Worm (Caenorhabditis elegans) whole organism, late embryonic: ENCODE results near the gene sms-3.

Experiments used
- C08G9.2 ChIP-seq: sonication (generic microtip); optimal IDR thresholded peaks from 2 replicates; lab custom pipeline; 2016; ENCODE audit warnings: mild to moderate bottlenecking, missing genetic modification characterization, moderate library complexity, missing compliant biosample characterization
- C38D4.7 ChIP-seq: fragments of 200-800 bp; sonication (Bioruptor generic); optimal IDR thresholded peaks from 2 replicates; lab custom pipeline; 2018; ENCODE audit warnings: mild to moderate bottlenecking, missing genetic modification characterization, moderate library complexity, missing compliant biosample characterization
- F13H6.1 ChIP-seq: sonication (generic microtip); optimal IDR thresholded peaks from 2 replicates; lab custom pipeline; 2016; ENCODE audit warnings: missing genetic modification characterization, missing compliant biosample characterization
- K09A11.1 ChIP-seq: sonication (generic microtip); optimal IDR thresholded peaks from 2 replicates; lab custom pipeline; 2017; ENCODE audit warnings: antibody characterized with exemption, mild to moderate bottlenecking, missing genetic modification characterization, missing compliant biosample characterization; ENCODE audit not compliant: insufficient read depth
- T23F11.4 ChIP-seq: fragments of 200-800 bp; sonication (Bioruptor generic); optimal IDR thresholded peaks from 2 replicates; lab custom pipeline; 2018; ENCODE audit warnings: mild to moderate bottlenecking, missing genetic modification characterization, missing compliant biosample characterization
- ahr-1 ChIP-seq: sonication (generic microtip); optimal IDR thresholded peaks from 2 replicates; lab custom pipeline; 2016; ENCODE audit warnings: missing genetic modification characterization, missing compliant biosample characterization
- ceh-18 ChIP-seq: sonication (generic microtip); optimal IDR thresholded peaks from 2 replicates; lab custom pipeline; 2016; ENCODE audit warnings: missing genetic modification characterization, missing compliant biosample characterization
- ceh-2 ChIP-seq: sonication (generic microtip); optimal IDR thresholded peaks from 2 replicates; lab custom pipeline; 2016; ENCODE audit warnings: missing genotype, missing genetic modification characterization, missing compliant biosample characterization
- ceh-22 ChIP-seq: sonication (generic microtip); optimal IDR thresholded peaks from 2 replicates; lab custom pipeline; 2017; ENCODE audit warnings: missing biosample characterization, missing genetic modification characterization
- ceh-30 ChIP-seq: fragments of 150-350 bp; optimal IDR thresholded peaks from 2 replicates; lab custom pipeline; 2014; ENCODE audit warnings: missing biosample characterization, missing genetic modification characterization
- ceh-31 ChIP-seq: sonication (generic microtip); optimal IDR thresholded peaks from 2 replicates; lab custom pipeline; 2016; ENCODE audit warnings: missing genetic modification characterization, missing compliant biosample characterization
- ceh-34 ChIP-seq: sonication (generic microtip); optimal IDR thresholded peaks from 2 replicates; lab custom pipeline; 2016; ENCODE audit warnings: mild to moderate bottlenecking, missing genetic modification characterization, missing compliant biosample characterization
- ceh-45 ChIP-seq: fragments of 200-800 bp; sonication (Bioruptor generic); IDR thresholded peaks from 2 replicates; pipeline ENCODE4 v1.3.6; 2022; ENCODE audit warnings: missing genetic modification reagents, missing genetic modification characterization, missing compliant biosample characterization
- ceh-48 ChIP-seq: sonication (generic microtip); optimal IDR thresholded peaks from 2 replicates; lab custom pipeline; 2016; ENCODE audit warnings: missing genetic modification characterization, inconsistent platforms, missing compliant biosample characterization
- ceh-6 ChIP-seq: fragments of 200-800 bp; sonication (Bioruptor generic); optimal IDR thresholded peaks from 2 replicates; lab custom pipeline; 2018; ENCODE audit warnings: mild to moderate bottlenecking, missing genetic modification characterization, missing compliant biosample characterization
- ceh-9 ChIP-seq: sonication (generic microtip); optimal IDR thresholded peaks from 2 replicates; lab custom pipeline; 2016; ENCODE audit warnings: mild to moderate bottlenecking, missing genetic modification characterization, inconsistent platforms, missing compliant biosample characterization
- che-1 ChIP-seq: sonication (generic microtip); optimal IDR thresholded peaks from 2 replicates; lab custom pipeline; 2016; ENCODE audit warnings: mild to moderate bottlenecking, missing genetic modification characterization, missing compliant biosample characterization
- dmd-4 ChIP-seq: sonication (generic microtip); optimal IDR thresholded peaks from 2 replicates; lab custom pipeline; 2016; ENCODE audit warnings: borderline replicate concordance, missing genetic modification characterization, missing compliant biosample characterization
- elt-2 ChIP-seq: sonication (generic microtip); optimal IDR thresholded peaks from 2 replicates; lab custom pipeline; 2016; ENCODE audit warnings: missing genetic modification reagents, missing genetic modification characterization, missing compliant biosample characterization
- elt-4 ChIP-seq: sonication (generic microtip); optimal IDR thresholded peaks from 2 replicates; lab custom pipeline; 2016; ENCODE audit warnings: missing genetic modification characterization, missing compliant biosample characterization
- ets-4 ChIP-seq: sonication (generic microtip); optimal IDR thresholded peaks from 2 replicates; lab custom pipeline; 2016; ENCODE audit warnings: missing genetic modification characterization, missing compliant biosample characterization
- fax-1 ChIP-seq: sonication (generic microtip); optimal IDR thresholded peaks from 2 replicates; lab custom pipeline; 2016; ENCODE audit warnings: missing genotype, missing genetic modification characterization, missing compliant biosample characterization
- hlh-15 ChIP-seq: sonication (generic microtip); optimal IDR thresholded peaks from 2 replicates; lab custom pipeline; 2016; ENCODE audit warnings: missing genetic modification characterization, missing compliant biosample characterization
- hlh-30 ChIP-seq: sonication (generic microtip); optimal IDR thresholded peaks from 2 replicates; lab custom pipeline; 2017; ENCODE audit warnings: antibody characterized with exemption, missing genetic modification characterization, missing compliant biosample characterization; ENCODE audit not compliant: insufficient read depth
- hlh-6 ChIP-seq: sonication (generic microtip); optimal IDR thresholded peaks from 2 replicates; lab custom pipeline; 2016; ENCODE audit warnings: missing genotype, missing genetic modification characterization, missing compliant biosample characterization
- hlh-8 ChIP-seq: sonication (generic microtip); optimal IDR thresholded peaks from 2 replicates; lab custom pipeline; 2016; ENCODE audit warnings: missing genotype, missing genetic modification characterization, missing compliant biosample characterization
- lin-11 ChIP-seq: fragments of 200-800 bp; sonication (Bioruptor generic); optimal IDR thresholded peaks from 2 replicates; lab custom pipeline; 2018; ENCODE audit warnings: mild to moderate bottlenecking, missing genetic modification characterization, missing compliant biosample characterization
- mec-3 ChIP-seq: sonication (generic microtip); optimal IDR thresholded peaks from 2 replicates; lab custom pipeline; 2016; ENCODE audit warnings: borderline replicate concordance, missing genetic modification characterization, missing compliant biosample characterization
- nfya-1 ChIP-seq: sonication (generic microtip); optimal IDR thresholded peaks from 2 replicates; lab custom pipeline; 2017; ENCODE audit warnings: missing genetic modification characterization, mild to moderate bottlenecking, missing compliant biosample characterization, antibody characterized with exemption, moderate library complexity
- npax-4 ChIP-seq: sonication (generic microtip); optimal IDR thresholded peaks from 2 replicates; lab custom pipeline; 2016; ENCODE audit warnings: missing genetic modification characterization, missing compliant biosample characterization
- odd-2 ChIP-seq: sonication (generic microtip); optimal IDR thresholded peaks from 2 replicates; lab custom pipeline; 2017; ENCODE audit warnings: antibody characterized with exemption, mild to moderate bottlenecking, missing genetic modification characterization, missing compliant biosample characterization
- pat-9 ChIP-seq: fragments of 200-800 bp; sonication (Bioruptor generic); optimal IDR thresholded peaks from 2 replicates; lab custom pipeline; 2018; ENCODE audit warnings: mild to moderate bottlenecking, missing genetic modification characterization, moderate library complexity, missing compliant biosample characterization
- pax-1 ChIP-seq: fragments of 150-350 bp; optimal IDR thresholded peaks from 2 replicates; lab custom pipeline; 2014; ENCODE audit warnings: missing biosample characterization, missing genetic modification characterization
- pha-2 ChIP-seq: sonication (generic microtip); optimal IDR thresholded peaks from 2 replicates; lab custom pipeline; 2017; ENCODE audit warnings: mild to moderate bottlenecking, missing genetic modification characterization, missing compliant biosample characterization
- pha-4 ChIP-seq: fragments of 150-350 bp; optimal IDR thresholded peaks from 2 replicates; lab custom pipeline; 2018; ENCODE audit warnings: missing biosample characterization, missing genetic modification reagents, missing genetic modification characterization
- sdc-2 ChIP-seq: sonication (generic microtip); optimal IDR thresholded peaks from 2 replicates; lab custom pipeline; 2016; ENCODE audit warnings: missing genotype, missing genetic modification characterization, missing compliant biosample characterization
- sox-4 ChIP-seq: sonication (generic microtip); optimal IDR thresholded peaks from 2 replicates; lab custom pipeline; 2017; ENCODE audit warnings: mild to moderate bottlenecking, missing genetic modification characterization, inconsistent platforms, missing compliant biosample characterization
- tbx-2 ChIP-seq: sonication (generic microtip); optimal IDR thresholded peaks from 2 replicates; lab custom pipeline; 2016; ENCODE audit warnings: missing genetic modification characterization, missing compliant biosample characterization
- tbx-7 ChIP-seq: sonication (generic microtip); optimal IDR thresholded peaks from 2 replicates; lab custom pipeline; 2016; ENCODE audit warnings: missing genotype, missing genetic modification characterization, missing compliant biosample characterization
- ttx-3 ChIP-seq: sonication (generic microtip); optimal IDR thresholded peaks from 2 replicates; lab custom pipeline; 2016; ENCODE audit warnings: missing genetic modification reagents, missing genetic modification characterization, missing compliant biosample characterization
- unc-3 ChIP-seq, 2 experiments: fragments of 200-800 bp in 1 of 2; sonication (Bioruptor generic) in 1 of 2; sonication (generic microtip) in 1 of 2; conservative IDR thresholded peaks in 1 of 2; optimal IDR thresholded peaks in 1 of 2; 2 replicates each; pipeline versions ENCODE4 v1.3.6 to Lab custom; 2016 to 2022; ENCODE audit warnings: missing compliant biosample characterization in 2 of 2, missing genetic modification characterization in 2 of 2, missing genetic modification reagents in 1 of 2
- unc-42 ChIP-seq: sonication (generic microtip); optimal IDR thresholded peaks from 2 replicates; lab custom pipeline; 2016; ENCODE audit warnings: missing genotype, missing genetic modification characterization, missing compliant biosample characterization
- zip-5 ChIP-seq: sonication (generic microtip); optimal IDR thresholded peaks from 2 replicates; lab custom pipeline; 2016; ENCODE audit warnings: missing genetic modification characterization, missing compliant biosample characterization

The sms-3 gene

DNA sequence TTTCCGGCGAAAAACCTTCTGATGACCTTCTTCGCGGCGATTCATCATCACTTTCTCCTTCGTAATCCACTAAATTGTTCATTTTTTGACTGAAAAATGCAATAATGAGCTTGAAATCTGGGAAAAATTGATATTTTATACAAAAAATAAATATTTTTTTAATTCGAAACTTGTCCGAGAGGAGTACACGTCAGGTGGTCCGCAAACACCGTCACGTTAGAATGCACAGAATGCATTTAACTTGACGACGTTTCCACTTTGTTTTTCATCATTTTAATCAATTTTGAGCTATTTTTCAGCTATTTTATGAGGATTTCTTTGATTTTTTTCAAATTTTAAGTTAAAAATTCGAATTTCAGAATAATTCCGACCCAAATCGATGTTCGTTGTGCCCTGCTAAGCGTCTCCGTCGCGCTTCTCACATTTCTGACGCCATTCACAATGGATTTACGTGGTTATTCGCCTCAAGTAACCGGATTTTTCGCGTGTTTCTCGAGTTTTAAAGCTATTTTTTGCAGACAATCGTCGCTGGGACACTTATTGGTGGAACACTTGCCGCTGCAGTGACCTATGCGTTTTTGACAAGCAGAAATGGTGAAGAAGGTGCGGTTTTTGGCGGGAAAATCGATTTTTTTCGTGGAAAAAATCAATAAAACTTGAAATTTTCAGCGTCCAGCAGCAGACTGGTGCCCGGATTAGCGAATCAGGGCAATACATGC, 42.3 kb downstream of the sms-3 start, which contains the start of the genes eelo-1 and Y67D2.2:
TSS of gene eelo-1 (minus strand) at position 89 of the 719 bp plus-strand sequence.
TSS of gene Y67D2.2 (plus strand) at position 360 of the 719 bp plus-strand sequence.
- TF ChIP-seq dmd-4, result no peak
- TF ChIP-seq ceh-18, result no peak
- no peak for TF ChIP-seq pax-1
- TF ChIP-seq ceh-9 (tag; lab: Kevin White, UChicago), result no peak
- TF ChIP-seq ceh-30 (tag; lab: Kevin White, UChicago), result peak; percentile 43
- TF ChIP-seq nfya-1 (tag; lab: Kevin White, UChicago), result peak; percentile 8
- TF ChIP-seq C38D4.7, result no peak
- TF ChIP-seq ceh-45 (GFP tag; lab: Robert Waterston, UW), result no peak

DNA sequence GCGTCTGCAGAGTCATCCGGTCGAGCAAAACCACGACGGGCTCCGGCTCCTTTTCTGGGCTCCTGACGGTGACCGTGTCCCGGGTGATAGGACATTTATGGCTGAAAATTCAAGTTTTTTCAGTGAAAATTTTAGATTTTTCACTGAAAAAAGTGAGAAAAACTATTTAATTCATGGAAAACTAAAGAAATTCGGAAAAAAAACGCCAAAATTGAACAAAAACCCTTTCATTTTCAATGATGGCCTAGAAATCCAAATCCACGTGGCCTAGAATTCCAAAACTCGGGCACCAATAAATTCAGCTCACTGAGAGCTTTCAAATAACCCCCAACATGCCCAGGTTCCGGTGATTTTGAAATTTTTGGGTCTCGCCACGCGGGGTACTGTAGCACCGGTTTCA, 46.6 kb downstream of the sms-3 start, which contains the start of gene ddx-35:
TSS of gene ddx-35 (minus strand) at position 101 of the 400 bp plus-strand sequence.
- TF ChIP-seq hlh-8 (tag; lab: Kevin White, UChicago), result no peak
- TF ChIP-seq sox-4 (tag; lab: Kevin White, UChicago), result no peak
- no peak for TF ChIP-seq che-1
- TF ChIP-seq zip-5, result no peak
- no peak for TF ChIP-seq F13H6.1 (tag; lab: Kevin White, UChicago)
- TF ChIP-seq unc-42 (tag; lab: Kevin White, UChicago), result no peak
- no peak for TF ChIP-seq npax-4
- TF ChIP-seq, all 69 proteins: peak for 0

DNA sequence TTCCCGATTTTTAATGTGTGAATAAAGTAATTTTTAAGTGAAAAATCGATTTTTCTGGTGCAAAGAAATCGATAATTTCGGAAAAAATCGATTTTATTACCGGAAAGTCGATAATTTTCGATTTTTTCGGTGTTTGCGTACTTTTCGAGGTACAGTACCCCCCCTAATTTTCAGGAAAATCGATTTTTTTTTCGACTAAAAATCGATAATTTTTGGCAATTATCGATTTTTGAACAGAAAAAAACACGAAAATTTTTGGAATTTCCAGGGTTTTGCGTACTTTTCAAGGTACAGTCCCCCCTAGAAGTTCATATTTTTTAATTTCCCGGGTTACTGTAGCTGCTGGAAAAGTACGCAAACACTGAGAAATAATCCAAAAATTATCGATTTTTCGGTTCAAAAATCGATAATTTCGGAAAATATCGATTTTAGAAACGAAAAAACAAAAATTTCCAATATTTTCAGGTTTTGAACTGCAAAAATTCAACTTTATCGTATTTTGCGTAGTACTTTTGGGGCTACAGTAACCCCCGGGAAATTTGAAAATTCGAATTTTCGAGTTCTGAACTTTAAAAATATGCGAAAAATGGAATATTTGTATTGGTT, 57.4 kb downstream of the sms-3 start:
- TF ChIP-seq ceh-48 (tag; lab: Kevin White, UChicago) (peak; percentile 43), T23F11.4 (GFP tag; lab: Kevin White, UChicago) (no peak)

DNA sequence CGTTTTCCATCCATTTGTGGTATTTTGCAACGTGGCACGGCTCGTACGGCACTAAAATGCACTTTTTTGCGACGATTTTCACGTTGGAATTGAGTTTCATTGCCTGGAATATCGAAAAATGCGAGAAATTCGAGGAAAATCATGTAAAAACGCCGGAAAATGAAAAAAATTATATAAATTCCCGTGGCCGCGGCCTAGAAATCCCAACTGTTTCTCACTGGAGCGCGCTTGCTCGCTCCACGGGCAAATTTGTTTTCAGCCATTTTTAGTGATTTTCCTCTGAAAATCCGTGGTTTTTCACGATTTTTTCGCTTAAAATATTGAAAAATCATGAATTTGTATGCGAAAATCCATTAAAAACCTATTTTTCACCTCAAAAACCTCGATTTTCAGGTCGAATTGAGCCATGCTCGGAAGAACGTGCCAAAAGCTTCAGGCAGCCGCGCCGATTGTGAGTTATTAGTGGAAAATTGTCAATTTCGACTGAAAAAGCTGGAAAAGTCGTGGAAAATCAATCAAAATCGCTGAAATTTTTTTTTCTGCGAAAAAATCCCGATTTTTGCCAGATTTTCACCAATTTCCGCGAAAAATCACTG, 60.7 kb downstream of the sms-3 start, which contains the start of the genes Y67D2.5 and cisd-3.2:
TSS of gene Y67D2.5 (minus strand) at position 145 of the 596 bp plus-strand sequence.
TSS of gene cisd-3.2 (plus strand) at position 394 of the 596 bp plus-strand sequence.
- TF ChIP-seq F13H6.1 (tag; lab: Kevin White, UChicago), result no peak
- TF ChIP-seq mec-3, result no peak
- TF ChIP-seq ceh-2 (tag; lab: Kevin White, UChicago), result peak; percentile 68
- TF ChIP-seq hlh-15 (tag; lab: Kevin White, UChicago), result no peak
- no peak for TF ChIP-seq ttx-3 (tag; lab: Kevin White, UChicago)
- peak; percentile 56 for TF ChIP-seq tbx-7 (tag; lab: Kevin White, UChicago)
- TF ChIP-seq C08G9.2 (tag; lab: Kevin White, UChicago), result peak; percentile 78
- TF ChIP-seq hlh-30 (tag; lab: Kevin White, UChicago), result no peak
- TF ChIP-seq hlh-6 (tag; lab: Kevin White, UChicago), result no peak
- TF ChIP-seq lin-11 (tag; lab: Kevin White, UChicago), result no peak
- TF ChIP-seq K09A11.1 (tag; lab: Kevin White, UChicago), result no peak
- TF ChIP-seq ahr-1 (tag; lab: Kevin White, UChicago), result peak; percentile 4
- no peak for TF ChIP-seq odd-2 (tag; lab: Kevin White, UChicago)
- no peak for TF ChIP-seq pat-9 (tag; lab: Kevin White, UChicago)
- TF ChIP-seq tbx-2 (tag; lab: Kevin White, UChicago), result peak; percentile 66
- peak; percentile 65 for TF ChIP-seq ets-4 (tag; lab: Kevin White, UChicago)
- TF ChIP-seq dmd-4, result no peak
- no peak for TF ChIP-seq ceh-45 (GFP tag; lab: Robert Waterston, UW)
- no peak for TF ChIP-seq ceh-6 (GFP tag; lab: Kevin White, UChicago)
- no peak for TF ChIP-seq pha-4 (tag; lab: Kevin White, UChicago)
- peak; percentile 33 for TF ChIP-seq elt-2 (tag; lab: Kevin White, UChicago)
- TF ChIP-seq nfya-1 (tag; lab: Kevin White, UChicago), result no peak
- TF ChIP-seq unc-3 (GFP tag; conservative IDR thresholded peaks at IDR 0.05; lab: Robert Waterston, UW), result no peak
- TF ChIP-seq unc-3 (tag; optimal IDR thresholded peaks at IDR 0.05; lab: Kevin White, UChicago), result no peak
- TF ChIP-seq ceh-31 (tag; lab: Kevin White, UChicago), result peak; percentile 69
- TF ChIP-seq zip-5, result peak; percentile 37
- TF ChIP-seq sdc-2 (tag; lab: Kevin White, UChicago), result no peak
- TF ChIP-seq pha-2 (tag; lab: Kevin White, UChicago), result no peak
- no peak for TF ChIP-seq pax-1
- no peak for TF ChIP-seq elt-4 (tag; lab: Kevin White, UChicago)
- no peak for TF ChIP-seq ceh-22 (tag; lab: Kevin White, UChicago)
- TF ChIP-seq ceh-34, result no peak
- TF ChIP-seq fax-1 (tag; lab: Kevin White, UChicago), result peak; percentile 16
